Fruit fly (Drosophila melanogaster) whole organism, embryonic: ENCODE data around the gene mthl9.

ENCODE experiments used
- Bdp1 ChIP-seq: fragments of 200-800 bp; sonication (Bioruptor generic); optimal IDR thresholded peaks from 3 replicates; lab custom pipeline; 2016; ENCODE audit warnings: missing biosample characterization, missing genetic modification characterization
- CG10147 ChIP-seq: fragments of 200-800 bp; sonication (Bioruptor generic); optimal IDR thresholded peaks from 2 replicates; lab custom pipeline; 2019; ENCODE audit warnings: missing biosample characterization, mild to moderate bottlenecking, missing genetic modification characterization, moderate library complexity
- CG1233 ChIP-seq: fragments of 200-800 bp; sonication (Bioruptor generic); optimal IDR thresholded peaks from 4 replicates; lab custom pipeline; 2018; ENCODE audit warnings: missing biosample characterization, mild to moderate bottlenecking, missing genetic modification characterization
- CG15073 ChIP-seq: fragments of 200-800 bp; sonication (Bioruptor generic); optimal IDR thresholded peaks from 2 replicates; lab custom pipeline; 2016; ENCODE audit warnings: missing biosample characterization, missing genetic modification characterization
- CG16815 ChIP-seq: fragments of 200-800 bp; sonication (Bioruptor generic); optimal IDR thresholded peaks from 3 replicates; lab custom pipeline; 2017; ENCODE audit warnings: missing biosample characterization, mild to moderate bottlenecking, missing genetic modification characterization
- CG17361 ChIP-seq: fragments of 200-800 bp; sonication (Bioruptor generic); IDR thresholded peaks from 3 replicates; pipeline ENCODE4 v1.3.6; 2022; ENCODE audit warnings: missing biosample characterization, missing genetic modification characterization
- CG1832 ChIP-seq: fragments of 200-800 bp; sonication (Bioruptor generic); optimal IDR thresholded peaks from 2 replicates; lab custom pipeline; 2017; ENCODE audit warnings: missing biosample characterization, mild to moderate bottlenecking, missing genetic modification characterization, inconsistent platforms
- CG2116 ChIP-seq: fragments of 200-800 bp; sonication (Bioruptor generic); optimal IDR thresholded peaks from 3 replicates; lab custom pipeline; 2018; ENCODE audit warnings: missing biosample characterization, mild to moderate bottlenecking, missing genetic modification characterization
- CG30403 ChIP-seq: fragments of 200-800 bp; sonication (Bioruptor generic); optimal IDR thresholded peaks from 3 replicates; lab custom pipeline; 2016; ENCODE audit warnings: missing biosample characterization, missing genetic modification characterization
- CG31365 ChIP-seq: fragments of 200-800 bp; sonication (Bioruptor generic); optimal IDR thresholded peaks from 2 replicates; lab custom pipeline; 2018; ENCODE audit warnings: missing biosample characterization, mild to moderate bottlenecking, missing genetic modification characterization
- CG32532 ChIP-seq: fragments of 200-800 bp; sonication (Bioruptor generic); IDR thresholded peaks from 2 replicates; pipeline ENCODE4 v1.3.6; 2022; ENCODE audit warnings: missing biosample characterization, missing genetic modification characterization
- CG3407 ChIP-seq: fragments of 200-800 bp; sonication (Bioruptor generic); optimal IDR thresholded peaks from 2 replicates; lab custom pipeline; 2018; ENCODE audit warnings: missing biosample characterization, mild to moderate bottlenecking, missing genetic modification characterization
- CG4328 ChIP-seq: fragments of 200-800 bp; sonication (Bioruptor generic); optimal IDR thresholded peaks from 3 replicates; lab custom pipeline; 2017; ENCODE audit warnings: missing biosample characterization, missing genetic modification reagents, missing genetic modification characterization
- CG4424 ChIP-seq: fragments of 200-800 bp; sonication (Bioruptor generic); optimal IDR thresholded peaks from 3 replicates; lab custom pipeline; 2016; ENCODE audit warnings: missing biosample characterization, missing genetic modification characterization
- CG5245 ChIP-seq: fragments of 200-800 bp; sonication (Bioruptor generic); optimal IDR thresholded peaks from 3 replicates; lab custom pipeline; 2016; ENCODE audit warnings: missing biosample characterization, missing genetic modification characterization
- CG6765 ChIP-seq: fragments of 200-800 bp; sonication (Bioruptor generic); optimal IDR thresholded peaks from 3 replicates; lab custom pipeline; 2017; ENCODE audit warnings: missing biosample characterization, mild to moderate bottlenecking, missing genetic modification characterization
- CG6791 ChIP-seq: fragments of 200-800 bp; sonication (Bioruptor generic); IDR thresholded peaks from 3 replicates; pipeline ENCODE4 v1.3.6; 2022; ENCODE audit warnings: missing biosample characterization, missing genetic modification characterization; ENCODE audit not compliant: partially characterized antibody
- CG9215 ChIP-seq: fragments of 200-800 bp; sonication (Bioruptor generic); IDR thresholded peaks from 2 replicates; pipeline ENCODE4 v1.3.6; 2022; ENCODE audit warnings: missing biosample characterization, missing genetic modification characterization
- CG9727 ChIP-seq: fragments of 200-800 bp; sonication (Bioruptor generic); optimal IDR thresholded peaks from 3 replicates; lab custom pipeline; 2017; ENCODE audit warnings: missing biosample characterization, mild to moderate bottlenecking, missing genetic modification characterization
- CkIIα-i1 ChIP-seq: fragments of 200-800 bp; sonication (Bioruptor generic); IDR thresholded peaks from 2 replicates; pipeline ENCODE4 v1.3.6; 2022; ENCODE audit warnings: missing biosample characterization, missing genetic modification characterization
- CoRest ChIP-seq: fragments of 200-800 bp; sonication (Bioruptor generic); optimal IDR thresholded peaks from 3 replicates; lab custom pipeline; 2018; ENCODE audit warnings: missing biosample characterization, mild to moderate bottlenecking, missing genetic modification characterization, moderate library complexity
- Doc3 ChIP-seq: fragments of 200-800 bp; sonication (Bioruptor generic); IDR thresholded peaks from 3 replicates; pipeline ENCODE4 v1.3.6; 2022; ENCODE audit warnings: missing biosample characterization, missing genetic modification characterization; ENCODE audit not compliant: partially characterized antibody
- Dp ChIP-seq: fragments of 200-800 bp; sonication (Bioruptor generic); optimal IDR thresholded peaks from 2 replicates; lab custom pipeline; 2018; ENCODE audit warnings: missing biosample characterization, mild to moderate bottlenecking, missing genetic modification characterization, moderate library complexity
- Drgx ChIP-seq: fragments of 200-800 bp; sonication (Bioruptor generic); IDR thresholded peaks from 2 replicates; pipeline ENCODE4 v1.3.6; 2022; ENCODE audit warnings: missing biosample characterization, missing genetic modification characterization
- Hr78 ChIP-seq, 2 experiments: fragments of 200-800 bp in 1 of 2; fragments of >200 bp in 1 of 2; sonication (Bioruptor generic) in 1 of 2; optimal IDR thresholded peaks; 2 replicates each; lab custom pipeline; 2017 to 2019; ENCODE audit warnings: missing biosample characterization in 2 of 2, missing genetic modification characterization in 2 of 2, mild to moderate bottlenecking in 1 of 2, moderate library complexity in 1 of 2
- Nf-YA ChIP-seq: fragments of 200-800 bp; sonication (Bioruptor generic); IDR thresholded peaks from 2 replicates; pipeline ENCODE4 v1.3.6; 2022; ENCODE audit warnings: missing biosample characterization, missing genetic modification characterization
- NfI ChIP-seq: fragments of 200-800 bp; sonication (Bioruptor generic); optimal IDR thresholded peaks from 3 replicates; lab custom pipeline; 2018; ENCODE audit warnings: missing biosample characterization, mild to moderate bottlenecking, missing genetic modification characterization, moderate library complexity
- Opbp ChIP-seq: fragments of 200-800 bp; sonication (Bioruptor generic); IDR thresholded peaks from 3 replicates; pipeline ENCODE4 v1.3.6; 2022; ENCODE audit warnings: missing biosample characterization, missing genetic modification characterization; ENCODE audit not compliant: partially characterized antibody
- Optix ChIP-seq: fragments of 200-800 bp; sonication (Bioruptor generic); IDR thresholded peaks from 3 replicates; pipeline ENCODE4 v1.3.6; 2022; ENCODE audit warnings: missing biosample characterization, missing genetic modification characterization
- Sox102F ChIP-seq: fragments of 200-800 bp; sonication (Bioruptor generic); optimal IDR thresholded peaks from 2 replicates; lab custom pipeline; 2018; ENCODE audit warnings: missing biosample characterization, mild to moderate bottlenecking, missing genetic modification characterization, moderate library complexity
- cas ChIP-seq: fragments of 200-800 bp; sonication (Bioruptor generic); IDR thresholded peaks from 2 replicates; pipeline ENCODE4 v1.3.6; 2022; ENCODE audit warnings: missing biosample characterization, missing genetic modification characterization
- dan ChIP-seq: fragments of 200-800 bp; sonication (Bioruptor generic); IDR thresholded peaks from 2 replicates; pipeline ENCODE4 v1.3.6; 2022; ENCODE audit warnings: missing biosample characterization, missing genetic modification characterization
- en ChIP-seq: fragments of 200-800 bp; sonication (Bioruptor generic); optimal IDR thresholded peaks from 2 replicates; lab custom pipeline; 2016; ENCODE audit warnings: missing biosample characterization, missing genetic modification characterization
- fd3F ChIP-seq: fragments of 200-800 bp; sonication (Bioruptor generic); optimal IDR thresholded peaks from 2 replicates; lab custom pipeline; 2018; ENCODE audit warnings: missing biosample characterization, mild to moderate bottlenecking, missing genetic modification characterization, moderate library complexity
- fru ChIP-seq: fragments of >200 bp; optimal IDR thresholded peaks from 2 replicates; lab custom pipeline; 2017
- gcm2 ChIP-seq: fragments of 200-800 bp; sonication (Bioruptor generic); optimal IDR thresholded peaks from 2 replicates; lab custom pipeline; 2016; ENCODE audit warnings: missing biosample characterization, missing genetic modification characterization
- gt ChIP-seq: fragments of 200-800 bp; sonication (Bioruptor generic); IDR thresholded peaks from 2 replicates; pipeline ENCODE4 v1.3.6; 2022; ENCODE audit warnings: missing biosample characterization, missing genetic modification characterization
- hbn ChIP-seq: fragments of 200-800 bp; sonication (Bioruptor generic); IDR thresholded peaks from 2 replicates; pipeline ENCODE4 v1.3.6; 2022; ENCODE audit warnings: missing biosample characterization, missing genetic modification characterization; ENCODE audit not compliant: partially characterized antibody
- kah ChIP-seq: fragments of 200-800 bp; sonication (Bioruptor generic); optimal IDR thresholded peaks from 2 replicates; lab custom pipeline; 2018; ENCODE audit warnings: missing biosample characterization, mild to moderate bottlenecking, missing genetic modification characterization
- kay ChIP-seq: fragments of 200-800 bp; sonication (Bioruptor generic); optimal IDR thresholded peaks from 2 replicates; lab custom pipeline; 2016; ENCODE audit warnings: missing biosample characterization, missing genetic modification characterization
- mld ChIP-seq: fragments of 200-800 bp; sonication (Bioruptor generic); IDR thresholded peaks from 3 replicates; pipeline ENCODE4 v1.3.6; 2022; ENCODE audit warnings: missing biosample characterization, missing genetic modification characterization; ENCODE audit not compliant: partially characterized antibody
- phol ChIP-seq: fragments of 200-800 bp; sonication (Bioruptor generic); optimal IDR thresholded peaks from 3 replicates; lab custom pipeline; 2018; ENCODE audit warnings: missing biosample characterization, mild to moderate bottlenecking, missing genetic modification characterization, moderate library complexity
- prd ChIP-seq, 3 experiments: fragments of >200 bp in 2 of 3; fragments of 200-800 bp in 1 of 3; sonication (Bioruptor generic) in 1 of 3; optimal IDR thresholded peaks in 2 of 3; IDR thresholded peaks in 1 of 3; 2 replicates in 2 of 3; 3 replicates in 1 of 3; pipeline versions ENCODE4 v1.3.6 to Lab custom; 2017 to 2022; ENCODE audit warnings: missing biosample characterization in 1 of 3, missing genetic modification characterization in 1 of 3
- row ChIP-seq: fragments of 200-800 bp; sonication (Bioruptor generic); IDR thresholded peaks from 3 replicates; pipeline ENCODE4 v1.3.6; 2022; ENCODE audit warnings: missing biosample characterization, missing genetic modification characterization
- scrt ChIP-seq: fragments of 200-800 bp; sonication (Bioruptor generic); optimal IDR thresholded peaks from 2 replicates; lab custom pipeline; 2018; ENCODE audit warnings: missing biosample characterization, mild to moderate bottlenecking, missing genetic modification characterization, moderate library complexity
- seq ChIP-seq: fragments of 200-800 bp; sonication (Bioruptor generic); IDR thresholded peaks from 2 replicates; pipeline ENCODE4 v1.3.6; 2022; ENCODE audit warnings: missing biosample characterization, missing genetic modification characterization
- sima ChIP-seq: fragments of 200-800 bp; sonication (Bioruptor generic); optimal IDR thresholded peaks from 2 replicates; lab custom pipeline; 2016; ENCODE audit warnings: missing biosample characterization, missing genetic modification characterization
- stwl ChIP-seq: fragments of 200-800 bp; sonication (Bioruptor generic); optimal IDR thresholded peaks from 3 replicates; lab custom pipeline; 2018; ENCODE audit warnings: missing biosample characterization, mild to moderate bottlenecking, missing genetic modification characterization, moderate library complexity

mthl9 gene

DNA sequence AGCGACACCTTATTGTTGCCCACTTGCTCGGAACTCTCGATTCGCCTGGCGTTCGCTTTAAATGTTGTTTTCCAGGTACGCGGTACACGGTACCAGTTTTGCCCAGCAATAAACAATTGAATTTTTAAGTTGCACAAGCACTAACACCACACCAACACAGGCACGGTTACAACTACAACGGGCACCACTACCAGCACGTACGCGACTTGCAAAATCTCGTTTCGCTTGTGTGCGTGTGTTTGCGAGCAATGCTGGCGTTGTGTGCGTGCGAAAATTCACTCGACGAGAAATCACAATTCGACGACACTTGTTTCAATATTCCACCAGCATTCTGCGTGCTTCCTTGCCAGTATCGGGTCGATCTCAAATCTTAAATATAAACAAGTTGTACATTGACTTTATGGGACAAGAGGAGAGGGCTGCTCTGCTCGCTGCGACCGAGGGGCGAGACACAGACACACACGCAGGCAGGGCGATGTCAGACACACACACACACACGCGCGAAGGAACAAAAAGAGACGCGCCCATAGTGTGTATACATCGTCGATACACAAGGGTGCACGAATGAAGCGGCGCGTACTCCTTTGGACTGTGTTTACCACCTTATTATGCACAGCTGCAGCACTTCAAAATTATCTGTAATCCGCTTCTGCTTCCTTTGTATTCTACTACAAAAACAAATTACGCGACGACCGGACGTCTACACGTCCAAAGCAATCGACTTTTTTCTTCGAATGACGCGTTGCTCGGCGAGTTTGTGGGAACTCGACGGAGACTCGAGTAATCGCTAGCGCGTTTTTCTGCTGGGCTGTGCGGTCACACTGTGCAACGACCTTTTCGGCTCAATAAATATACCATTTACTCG, 12.7 kb downstream of the mthl9 start, which contains the start of gene fwd (continued):
- peak; percentile 28 for TF ChIP-seq CG6765 (GFP tag; lab: Kevin White, UChicago)
- TF ChIP-seq CG4424 (GFP tag; lab: Kevin White, UChicago), result peak; percentile 15
- TF ChIP-seq Optix (GFP tag; lab: Robert Waterston, UW), result no peak
- peak; percentile 74 for TF ChIP-seq CG2116 (GFP tag; lab: Kevin White, UChicago)
- TF ChIP-seq CG16815 (GFP tag; lab: Kevin White, UChicago), result no peak
- TF ChIP-seq CG1832 (GFP tag; lab: Kevin White, UChicago), result no peak
- TF ChIP-seq CG15073 (GFP tag; lab: Kevin White, UChicago), result no peak
- peak; percentile 26 for TF ChIP-seq NfI (GFP tag; lab: Kevin White, UChicago)
- peak; percentile 36; the same call in 1 of the 2 replicates for TF ChIP-seq CG32532 (GFP tag; lab: Robert Waterston, UW)
- peak; percentile 14 for TF ChIP-seq CG31365 (tag; lab: Kevin White, UChicago)
- TF ChIP-seq scrt (GFP tag; lab: Kevin White, UChicago), result peak; percentile 63
- TF ChIP-seq CG4328 (GFP tag; lab: Kevin White, UChicago), result peak; percentile 13
- no peak for TF ChIP-seq cas
- no peak for TF ChIP-seq fd3F (GFP tag; lab: Kevin White, UChicago)
- no peak for TF ChIP-seq Sox102F (GFP tag; lab: Kevin White, UChicago)
- TF ChIP-seq Drgx (GFP tag; lab: Robert Waterston, UW), result no peak
- TF ChIP-seq CG6791 (GFP tag; lab: Robert Waterston, UW), result peak; percentile 54; the same call in 1 of the 3 replicates
- TF ChIP-seq CG30403 (GFP tag; lab: Kevin White, UChicago), result no peak
- TF ChIP-seq Doc3, result no peak
- TF ChIP-seq fru (lab: Kevin White, UChicago), result no peak
- TF ChIP-seq kay, result peak; percentile 63
- no peak for TF ChIP-seq CkIIα-i1 (GFP tag; lab: Robert Waterston, UW)
- peak; percentile 56; the same call in 2 of the 3 replicates for TF ChIP-seq Opbp (GFP tag; lab: Robert Waterston, UW)
- no peak for TF ChIP-seq CG5245 (GFP tag; lab: Kevin White, UChicago)
- no peak for TF ChIP-seq dan
- TF ChIP-seq kah (GFP tag; lab: Kevin White, UChicago), result no peak
- TF ChIP-seq hbn (GFP tag; lab: Robert Waterston, UW), result 0 out of 2 replicates have a peak, but pooled peaks have one; percentile 20
- TF ChIP-seq gt (GFP tag; lab: Robert Waterston, UW), result no peak
- TF ChIP-seq stwl (tag; lab: Kevin White, UChicago), result peak; percentile 67
- peak in 1 of 2 experiments; percentile 57 for TF ChIP-seq Hr78 (GFP tag; optimal IDR thresholded peaks at IDR 0.05; lab: Kevin White, UChicago)
- no peak; the same call in 1 of the 2 replicates for TF ChIP-seq seq (GFP tag; lab: Robert Waterston, UW)
- TF ChIP-seq prd (optimal IDR thresholded peaks at IDR 0.05; lab: Kevin White, UChicago), result no peak
- 0 out of 3 replicates have a peak, but pooled peaks have one; percentile 21 for TF ChIP-seq prd (GFP tag; IDR thresholded peaks at IDR 0.05; lab: Robert Waterston, UW)
- peak; percentile 46 for TF ChIP-seq phol (tag; lab: Kevin White, UChicago)
- peak; percentile 60 for TF ChIP-seq Dp (GFP tag; lab: Kevin White, UChicago)
- TF ChIP-seq sima (GFP tag; lab: Kevin White, UChicago), result no peak
- no peak for TF ChIP-seq CG10147 (GFP tag; lab: Kevin White, UChicago)
- peak; percentile 39 for TF ChIP-seq CoRest
- TF ChIP-seq gcm2 (GFP tag; lab: Kevin White, UChicago), result no peak
- peak; percentile 11 for TF ChIP-seq CG3407 (GFP tag; lab: Kevin White, UChicago)
- TF ChIP-seq Nf-YA, result no peak
- no peak for TF ChIP-seq CG9215 (GFP tag; lab: Robert Waterston, UW)
- peak; percentile 18 for TF ChIP-seq CG1233 (GFP tag; lab: Kevin White, UChicago)
- TF ChIP-seq en (GFP tag; lab: Kevin White, UChicago), result peak; percentile 12
- no peak; the same call in 2 of the 3 replicates for TF ChIP-seq row (GFP tag; lab: Robert Waterston, UW)
- no peak for TF ChIP-seq Bdp1 (GFP tag; lab: Kevin White, UChicago)
- peak; percentile 54 for TF ChIP-seq CG9727 (GFP tag; lab: Kevin White, UChicago)
- TF ChIP-seq mld (GFP tag; lab: Robert Waterston, UW), result no peak
- TF ChIP-seq CG17361, result 0 out of 3 replicates have a peak, but pooled peaks have one; percentile 9
